Worm (Caenorhabditis elegans) whole organism, L3 larva: ENCODE measurements around the gene rnp-7.

Source experiments
- R02D3.7 ChIP-seq: fragments of 150-350 bp; optimal IDR thresholded peaks from 2 replicates; lab custom pipeline; 2014; ENCODE audit warnings: missing biosample characterization, missing genetic modification characterization
- ZK546.5 ChIP-seq: sonication (generic microtip); optimal IDR thresholded peaks from 2 replicates; lab custom pipeline; 2017; ENCODE audit warnings: missing biosample characterization, missing genetic modification characterization
- aly-2 ChIP-seq: fragments of 150-350 bp; optimal IDR thresholded peaks from 2 replicates; lab custom pipeline; 2014; ENCODE audit warnings: missing biosample characterization, missing genetic modification characterization
- ama-1 ChIP-seq: fragments of 150-350 bp; optimal IDR thresholded peaks from 2 replicates; lab custom pipeline; 2018
- ceh-16 ChIP-seq: sonication (generic microtip); optimal IDR thresholded peaks from 2 replicates; lab custom pipeline; 2017; ENCODE audit warnings: missing biosample characterization, missing genetic modification characterization
- ceh-28 ChIP-seq: fragments of 150-350 bp; optimal IDR thresholded peaks from 2 replicates; lab custom pipeline; 2014; ENCODE audit warnings: missing biosample characterization, missing genetic modification reagents, missing genetic modification characterization
- ceh-82 ChIP-seq: fragments of 150-350 bp; optimal IDR thresholded peaks from 2 replicates; lab custom pipeline; 2014; ENCODE audit warnings: missing biosample characterization, missing genetic modification characterization
- ceh-9 ChIP-seq: sonication (generic microtip); optimal IDR thresholded peaks from 2 replicates; lab custom pipeline; 2018; ENCODE audit warnings: missing biosample characterization, missing genetic modification characterization
- egl-27 ChIP-seq: sonication (generic microtip); optimal IDR thresholded peaks from 4 replicates; lab custom pipeline; 2017; ENCODE audit warnings: missing biosample characterization, missing genetic modification reagents, missing genetic modification characterization
- egl-5 ChIP-seq: fragments of 150-350 bp; optimal IDR thresholded peaks from 2 replicates; lab custom pipeline; 2017; ENCODE audit warnings: missing biosample characterization, missing genetic modification reagents, missing genetic modification characterization, inconsistent platforms
- elt-2 ChIP-seq: sonication (generic microtip); optimal IDR thresholded peaks from 2 replicates; lab custom pipeline; 2016; ENCODE audit warnings: missing genetic modification reagents, mild to moderate bottlenecking, missing genetic modification characterization, missing compliant biosample characterization
- elt-3 ChIP-seq, 3 experiments: fragments of 150-350 bp in 1 of 3; sonication (generic microtip) in 2 of 3; optimal IDR thresholded peaks; 2 replicates in 2 of 3; 4 replicates in 1 of 3; lab custom pipeline; 2014 to 2017; ENCODE audit warnings: missing biosample characterization in 3 of 3, missing genetic modification characterization in 3 of 3
- eor-1 ChIP-seq, 2 experiments: fragments of 150-350 bp; optimal IDR thresholded peaks; 2 replicates each; lab custom pipeline; 2014 to 2018; ENCODE audit warnings: missing biosample characterization in 2 of 2, missing genetic modification characterization in 2 of 2
- fkh-10 ChIP-seq: sonication (generic microtip); optimal IDR thresholded peaks from 2 replicates; lab custom pipeline; 2017; ENCODE audit warnings: missing biosample characterization, missing genetic modification reagents, missing genetic modification characterization
- fkh-2 ChIP-seq: fragments of 150-350 bp; optimal IDR thresholded peaks from 2 replicates; lab custom pipeline; 2014; ENCODE audit warnings: missing biosample characterization, missing genetic modification reagents, missing genetic modification characterization
- fos-1 ChIP-seq: fragments of 150-350 bp; optimal IDR thresholded peaks from 2 replicates; lab custom pipeline; 2014; ENCODE audit warnings: missing biosample characterization, missing genetic modification characterization
- hmg-11 ChIP-seq: sonication (generic microtip); optimal IDR thresholded peaks from 2 replicates; lab custom pipeline; 2016; ENCODE audit warnings: missing genetic modification characterization, missing compliant biosample characterization
- lin-15B ChIP-seq: fragments of 150-350 bp; optimal IDR thresholded peaks from 2 replicates; lab custom pipeline; 2014; ENCODE audit warnings: missing biosample characterization, missing genetic modification characterization
- lin-39 ChIP-seq: fragments of 150-350 bp; optimal IDR thresholded peaks from 2 replicates; lab custom pipeline; 2018; ENCODE audit warnings: missing biosample characterization, missing genetic modification reagents, missing genetic modification characterization
- lsy-12 ChIP-seq: sonication (generic microtip); optimal IDR thresholded peaks from 2 replicates; lab custom pipeline; 2016; ENCODE audit warnings: mild to moderate bottlenecking, missing genetic modification characterization, missing compliant biosample characterization
- mdl-1 ChIP-seq: fragments of 150-350 bp; optimal IDR thresholded peaks from 2 replicates; lab custom pipeline; 2014; ENCODE audit warnings: missing biosample characterization, missing genetic modification characterization
- nfya-1 ChIP-seq: sonication (generic microtip); optimal IDR thresholded peaks from 2 replicates; lab custom pipeline; 2017; ENCODE audit warnings: missing genetic modification characterization, mild to moderate bottlenecking, missing compliant biosample characterization, antibody characterized with exemption, moderate library complexity; ENCODE audit not compliant: insufficient read depth
- nhr-11 ChIP-seq: fragments of 150-350 bp; optimal IDR thresholded peaks from 2 replicates; lab custom pipeline; 2014; ENCODE audit warnings: missing biosample characterization, missing genetic modification characterization
- nhr-12 ChIP-seq: fragments of 150-350 bp; optimal IDR thresholded peaks from 2 replicates; lab custom pipeline; 2014; ENCODE audit warnings: missing biosample characterization, missing genetic modification characterization
- nhr-237 ChIP-seq: fragments of 150-350 bp; optimal IDR thresholded peaks from 2 replicates; lab custom pipeline; 2014; ENCODE audit warnings: missing biosample characterization, missing genetic modification characterization
- nhr-25 ChIP-seq: sonication (generic microtip); optimal IDR thresholded peaks from 2 replicates; lab custom pipeline; 2017; ENCODE audit warnings: missing biosample characterization, missing genetic modification characterization
- nhr-43 ChIP-seq: sonication (generic microtip); optimal IDR thresholded peaks from 2 replicates; lab custom pipeline; 2016; ENCODE audit warnings: mild to moderate bottlenecking, missing genetic modification characterization, missing compliant biosample characterization; ENCODE audit not compliant: poor library complexity, severe bottlenecking
- nhr-67 ChIP-seq: fragments of 150-350 bp; optimal IDR thresholded peaks from 2 replicates; lab custom pipeline; 2014; ENCODE audit warnings: missing biosample characterization, missing genetic modification characterization
- nhr-76 ChIP-seq: fragments of 150-350 bp; sonication (generic microtip); optimal IDR thresholded peaks from 5 replicates; lab custom pipeline; 2014; ENCODE audit warnings: missing biosample characterization, missing genetic modification characterization
- pha-4 ChIP-seq: fragments of 150-350 bp; optimal IDR thresholded peaks from 2 replicates; lab custom pipeline; 2014; ENCODE audit warnings: missing biosample characterization, missing genetic modification reagents, missing genetic modification characterization
- pqm-1 ChIP-seq: fragments of 150-350 bp; optimal IDR thresholded peaks from 2 replicates; lab custom pipeline; 2017; ENCODE audit warnings: missing biosample characterization, missing genetic modification characterization, inconsistent platforms
- tbx-2 ChIP-seq: sonication (generic microtip); optimal IDR thresholded peaks from 2 replicates; lab custom pipeline; 2016; ENCODE audit warnings: mild to moderate bottlenecking, missing genetic modification characterization, missing compliant biosample characterization
- unc-39 ChIP-seq: sonication (generic microtip); optimal IDR thresholded peaks from 4 replicates; lab custom pipeline; 2017; ENCODE audit warnings: missing biosample characterization, missing genetic modification characterization
- unc-62 ChIP-seq: fragments of 150-350 bp; sonication (generic microtip); optimal IDR thresholded peaks from 4 replicates; lab custom pipeline; 2014; ENCODE audit warnings: missing biosample characterization, missing genetic modification reagents, missing genetic modification characterization
- zag-1 ChIP-seq: fragments of 150-350 bp; optimal IDR thresholded peaks from 2 replicates; lab custom pipeline; 2014; ENCODE audit warnings: missing biosample characterization, missing genetic modification characterization
- ztf-11 ChIP-seq: fragments of 150-350 bp; optimal IDR thresholded peaks from 2 replicates; lab custom pipeline; 2014; ENCODE audit warnings: missing biosample characterization, missing genetic modification characterization
- ztf-4 ChIP-seq: fragments of 150-350 bp; optimal IDR thresholded peaks from 2 replicates; lab custom pipeline; 2014; ENCODE audit warnings: missing biosample characterization, missing genetic modification characterization

The rnp-7 gene

DNA sequence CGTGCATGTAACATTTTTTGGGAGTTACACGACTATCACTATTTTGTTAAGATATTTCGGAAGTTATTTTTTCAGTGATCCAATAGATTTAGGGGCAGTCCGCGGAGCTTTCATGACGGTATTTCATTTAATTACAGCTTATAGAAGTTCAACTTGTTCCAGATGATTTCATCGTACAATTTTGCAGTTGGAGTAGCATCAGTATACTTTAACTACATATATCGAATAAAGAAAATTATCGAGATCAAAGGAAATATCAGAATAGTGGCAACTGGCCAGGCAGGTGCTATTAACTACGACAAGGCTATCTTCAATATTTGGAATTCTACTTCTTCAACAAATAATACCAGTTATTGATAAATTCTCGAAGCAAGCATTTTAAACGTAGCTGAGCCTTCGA lies 17.5 kb upstream of the rnp-7 start:
- TF ChIP-seq ama-1 (lab: Kevin White, UChicago), result no peak
- TF ChIP-seq egl-5 (tag; lab: Kevin White, UChicago), result no peak
- no peak for TF ChIP-seq elt-2
- TF ChIP-seq egl-27 (tag; lab: Kevin White, UChicago), result no peak
- no peak for TF ChIP-seq nhr-237 (tag; lab: Kevin White, UChicago)
- TF ChIP-seq mdl-1 (tag; lab: Kevin White, UChicago), result no peak
- TF ChIP-seq lsy-12 (tag; lab: Kevin White, UChicago), result no peak
- no peak for TF ChIP-seq eor-1 (tag; optimal IDR thresholded peaks at IDR 0.05; lab: Kevin White, UChicago)

DNA sequence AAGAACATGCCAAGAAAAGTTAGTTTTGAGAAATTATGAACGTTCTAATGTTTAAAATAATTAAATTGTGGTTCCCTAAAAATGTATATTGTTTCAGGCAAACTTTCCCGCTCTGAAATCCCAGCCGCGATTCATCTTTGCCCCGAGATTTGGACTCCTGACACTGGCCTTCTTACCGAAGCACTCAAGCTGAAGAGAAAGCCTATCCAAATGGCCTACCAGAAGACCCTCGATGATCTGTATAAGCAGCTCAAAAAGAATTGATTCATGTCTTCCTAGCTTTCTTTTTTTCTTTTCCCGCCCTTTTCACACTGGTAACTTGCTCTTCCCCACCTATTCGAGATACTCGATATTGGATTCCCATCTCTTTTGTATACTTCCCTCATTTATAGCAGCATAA lies 9.1 kb upstream of the rnp-7 start:
- TF ChIP-seq eor-1 (tag; optimal IDR thresholded peaks at IDR 0.05; lab: Kevin White, UChicago) (no peak), elt-2 (no peak), nhr-67 (tag; lab: Kevin White, UChicago) (no peak), tbx-2 (tag; lab: Kevin White, UChicago) (no peak), ceh-28 (tag; lab: Kevin White, UChicago) (no peak), pqm-1 (tag; lab: Kevin White, UChicago) (no peak), egl-5 (tag; lab: Kevin White, UChicago) (no peak), zag-1 (no peak), ceh-16 (tag; lab: Kevin White, UChicago) (no peak), nhr-25 (tag; lab: Kevin White, UChicago) (no peak), nhr-43 (no peak), nhr-12 (tag; lab: Kevin White, UChicago) (no peak), fkh-2 (tag; lab: Kevin White, UChicago) (no peak)

- TF ChIP-seq egl-27 (tag; lab: Kevin White, UChicago) (no peak), hmg-11 (tag; lab: Kevin White, UChicago) (no peak), elt-2 (no peak), ztf-4 (tag; lab: Kevin White, UChicago) (no peak), ceh-16 (tag; lab: Kevin White, UChicago) (no peak), ama-1 (lab: Kevin White, UChicago) (no peak), ceh-82 (tag; lab: Kevin White, UChicago) (no peak), elt-3 (tag; optimal IDR thresholded peaks at IDR 0.05; lab: Kevin White, UChicago) (no peak), unc-62 (GFP tag; lab: Kevin White, UChicago) (no peak), ZK546.5 (tag; lab: Kevin White, UChicago) (no peak), aly-2 (tag; lab: Kevin White, UChicago) (no peak), nhr-12 (tag; lab: Kevin White, UChicago) (no peak), nhr-11 (tag; lab: Kevin White, UChicago) (no peak), pqm-1 (tag; lab: Kevin White, UChicago) (no peak), fos-1 (tag; lab: Kevin White, UChicago) (no peak), lin-39 (tag; lab: Kevin White, UChicago) (no peak)
Observed at ce11 chrIII:7167568-7167937, 6.6 kb upstream of the rnp-7 start, which contains the start of gene acs-4. acs-4 (plus strand) TSS chrIII:7167838.

- peak; percentile 68 for TF ChIP-seq lin-39 (tag; lab: Kevin White, UChicago)
- TF ChIP-seq lin-15B (tag; lab: Kevin White, UChicago), result peak; percentile 74
- no peak for TF ChIP-seq R02D3.7
- no peak for TF ChIP-seq ceh-9 (tag; lab: Kevin White, UChicago)
- TF ChIP-seq fos-1 (tag; lab: Kevin White, UChicago), result no peak
- peak; percentile 91 for TF ChIP-seq elt-2
- TF ChIP-seq ztf-11, result no peak
- peak; percentile 65 for TF ChIP-seq pqm-1 (tag; lab: Kevin White, UChicago)
- TF ChIP-seq ztf-4 (tag; lab: Kevin White, UChicago), result no peak
- TF ChIP-seq fkh-10, result peak; percentile 23
- TF ChIP-seq nhr-237 (tag; lab: Kevin White, UChicago), result no peak
- TF ChIP-seq unc-62 (GFP tag; lab: Kevin White, UChicago), result no peak
- peak; percentile 51 for TF ChIP-seq pha-4
- no peak for TF ChIP-seq aly-2 (tag; lab: Kevin White, UChicago)
- no peak for TF ChIP-seq unc-39 (tag; lab: Kevin White, UChicago)
- peak; percentile 77 for TF ChIP-seq nfya-1 (tag; lab: Kevin White, UChicago)
- peak; percentile 54 for TF ChIP-seq egl-27 (tag; lab: Kevin White, UChicago)
- peak; percentile 91 for TF ChIP-seq hmg-11 (tag; lab: Kevin White, UChicago)
- no peak for TF ChIP-seq fkh-2 (tag; lab: Kevin White, UChicago)
- TF ChIP-seq elt-3 (tag; optimal IDR thresholded peaks at IDR 0.05; lab: Kevin White, UChicago), result no peak
- TF ChIP-seq mdl-1 (tag; lab: Kevin White, UChicago), result no peak
- no peak for TF ChIP-seq nhr-76
Observed at ce11 chrIII:7166664-7167567, 6.0 kb upstream of the rnp-7 start.
